Worm (Caenorhabditis elegans) whole organism, L2 larva: ENCODE results near the gene lgc-56.

Experiments
- C34F6.9 ChIP-seq: fragments of 150-350 bp; optimal IDR thresholded peaks from 2 replicates; lab custom pipeline; 2014; ENCODE audit warnings: missing biosample characterization, missing genetic modification characterization
- F13H6.1 ChIP-seq: sonication (generic microtip); optimal IDR thresholded peaks from 2 replicates; lab custom pipeline; 2016; ENCODE audit warnings: missing genetic modification characterization, missing compliant biosample characterization
- R02D3.7 ChIP-seq: fragments of 150-350 bp; optimal IDR thresholded peaks from 2 replicates; lab custom pipeline; 2014; ENCODE audit warnings: missing biosample characterization, missing genetic modification characterization
- Y55F3AM.14 ChIP-seq: fragments of 200-800 bp; sonication (Bioruptor generic); optimal IDR thresholded peaks from 2 replicates; lab custom pipeline; 2018; ENCODE audit warnings: mild to moderate bottlenecking, missing genetic modification characterization, missing compliant biosample characterization
- ZK546.5 ChIP-seq: sonication (generic microtip); optimal IDR thresholded peaks from 2 replicates; lab custom pipeline; 2017; ENCODE audit warnings: missing biosample characterization, missing genetic modification characterization
- alr-1 ChIP-seq: fragments of 150-350 bp; optimal IDR thresholded peaks from 2 replicates; lab custom pipeline; 2014; ENCODE audit warnings: missing biosample characterization, missing genetic modification characterization
- aly-2 ChIP-seq: fragments of 150-350 bp; optimal IDR thresholded peaks from 2 replicates; lab custom pipeline; 2014; ENCODE audit warnings: missing biosample characterization, missing genetic modification characterization
- ama-1 ChIP-seq: fragments of 150-350 bp; optimal IDR thresholded peaks from 2 replicates; lab custom pipeline; 2018; ENCODE audit warnings: inconsistent platforms
- blmp-1 ChIP-seq: sonication (generic microtip); optimal IDR thresholded peaks from 2 replicates; lab custom pipeline; 2017; ENCODE audit warnings: missing genetic modification characterization, mild to moderate bottlenecking, missing compliant biosample characterization, antibody characterized with exemption, moderate library complexity; ENCODE audit not compliant: insufficient read depth
- ceh-16 ChIP-seq: fragments of 150-350 bp; optimal IDR thresholded peaks from 2 replicates; lab custom pipeline; 2014; ENCODE audit warnings: missing biosample characterization, missing genetic modification characterization
- ceh-82 ChIP-seq: fragments of 150-350 bp; optimal IDR thresholded peaks from 2 replicates; lab custom pipeline; 2014; ENCODE audit warnings: missing biosample characterization, missing genetic modification characterization
- crh-2 ChIP-seq: sonication (generic microtip); optimal IDR thresholded peaks from 2 replicates; lab custom pipeline; 2017; ENCODE audit warnings: missing biosample characterization, missing genetic modification characterization
- dmd-4 ChIP-seq: sonication (generic microtip); optimal IDR thresholded peaks from 2 replicates; lab custom pipeline; 2017; ENCODE audit warnings: missing biosample characterization, missing genetic modification characterization
- egl-27 ChIP-seq: sonication (generic microtip); optimal IDR thresholded peaks from 3 replicates; lab custom pipeline; 2017; ENCODE audit warnings: missing biosample characterization, missing genetic modification reagents, missing genetic modification characterization
- elt-1 ChIP-seq: fragments of 150-350 bp; optimal IDR thresholded peaks from 2 replicates; lab custom pipeline; 2014; ENCODE audit warnings: missing biosample characterization, missing genetic modification characterization
- elt-3 ChIP-seq: sonication (generic microtip); optimal IDR thresholded peaks from 2 replicates; lab custom pipeline; 2017; ENCODE audit warnings: missing biosample characterization, missing genetic modification characterization
- fos-1 ChIP-seq: fragments of 150-350 bp; optimal IDR thresholded peaks from 2 replicates; lab custom pipeline; 2014; ENCODE audit warnings: missing biosample characterization, missing genetic modification characterization
- gmeb-1 ChIP-seq: fragments of 150-350 bp; optimal IDR thresholded peaks from 2 replicates; lab custom pipeline; 2014; ENCODE audit warnings: missing biosample characterization, missing genetic modification characterization
- lin-11 ChIP-seq: fragments of 150-350 bp; sonication (generic microtip); optimal IDR thresholded peaks from 2 replicates; lab custom pipeline; 2014; ENCODE audit warnings: missing biosample characterization, missing genetic modification characterization, inconsistent platforms, mixed read lengths
- lin-13 ChIP-seq: fragments of 150-350 bp; optimal IDR thresholded peaks from 2 replicates; lab custom pipeline; 2014; ENCODE audit warnings: missing biosample characterization, missing genetic modification reagents, missing genetic modification characterization
- lin-39 ChIP-seq: fragments of 150-350 bp; optimal IDR thresholded peaks from 2 replicates; lab custom pipeline; 2014; ENCODE audit warnings: missing biosample characterization, missing genetic modification reagents, missing genetic modification characterization
- lsy-2 ChIP-seq, 2 experiments: fragments of 150-350 bp in 1 of 2; sonication (generic microtip) in 1 of 2; optimal IDR thresholded peaks; 2 replicates each; lab custom pipeline; 2014 to 2017; ENCODE audit warnings: missing biosample characterization in 2 of 2, missing genetic modification characterization in 2 of 2
- mab-5 ChIP-seq: fragments of 150-350 bp; optimal IDR thresholded peaks from 2 replicates; lab custom pipeline; 2014; ENCODE audit warnings: missing biosample characterization, missing genetic modification characterization
- mbf-1 ChIP-seq: sonication (generic microtip); optimal IDR thresholded peaks from 2 replicates; lab custom pipeline; 2017; ENCODE audit warnings: missing biosample characterization, missing genetic modification characterization
- mdl-1 ChIP-seq, 2 experiments: fragments of 150-350 bp in 1 of 2; sonication (generic microtip) in 1 of 2; optimal IDR thresholded peaks; 2 replicates each; lab custom pipeline; 2017; ENCODE audit warnings: missing biosample characterization in 2 of 2, missing genetic modification characterization in 2 of 2
- nhr-10 ChIP-seq: sonication (generic microtip); optimal IDR thresholded peaks from 2 replicates; lab custom pipeline; 2017; ENCODE audit warnings: missing biosample characterization, missing genetic modification characterization
- nhr-11 ChIP-seq: fragments of 150-350 bp; optimal IDR thresholded peaks from 2 replicates; lab custom pipeline; 2014; ENCODE audit warnings: missing biosample characterization, missing genetic modification characterization
- nhr-12 ChIP-seq: fragments of 150-350 bp; optimal IDR thresholded peaks from 2 replicates; lab custom pipeline; 2014; ENCODE audit warnings: missing biosample characterization, missing genetic modification characterization
- nhr-129 ChIP-seq: fragments of 150-350 bp; optimal IDR thresholded peaks from 2 replicates; lab custom pipeline; 2014; ENCODE audit warnings: missing biosample characterization, missing genetic modification characterization
- nhr-21 ChIP-seq: fragments of 150-350 bp; optimal IDR thresholded peaks from 2 replicates; lab custom pipeline; 2014; ENCODE audit warnings: missing biosample characterization, missing genetic modification characterization
- nhr-23 ChIP-seq: fragments of 150-350 bp; optimal IDR thresholded peaks from 2 replicates; lab custom pipeline; 2014; ENCODE audit warnings: missing biosample characterization, missing genetic modification reagents, missing genetic modification characterization
- nhr-237 ChIP-seq: fragments of 150-350 bp; optimal IDR thresholded peaks from 2 replicates; lab custom pipeline; 2014; ENCODE audit warnings: missing biosample characterization, missing genetic modification characterization
- nhr-25 ChIP-seq: fragments of 150-350 bp; sonication (generic microtip); optimal IDR thresholded peaks from 3 replicates; lab custom pipeline; 2014; ENCODE audit warnings: missing biosample characterization, missing genetic modification characterization
- nhr-6 ChIP-seq: fragments of 150-350 bp; optimal IDR thresholded peaks from 2 replicates; lab custom pipeline; 2014; ENCODE audit warnings: missing biosample characterization, missing genetic modification characterization
- nhr-77 ChIP-seq: fragments of 150-350 bp; optimal IDR thresholded peaks from 2 replicates; lab custom pipeline; 2014; ENCODE audit warnings: missing biosample characterization, missing genetic modification characterization
- peb-1 ChIP-seq: fragments of 150-350 bp; optimal IDR thresholded peaks from 2 replicates; lab custom pipeline; 2014; ENCODE audit warnings: missing biosample characterization, missing genetic modification characterization
- sem-4 ChIP-seq: fragments of 150-350 bp; optimal IDR thresholded peaks from 2 replicates; lab custom pipeline; 2014; ENCODE audit warnings: missing biosample characterization, missing genetic modification reagents, missing genetic modification characterization
- skn-1 ChIP-seq: sonication (generic microtip); optimal IDR thresholded peaks from 2 replicates; lab custom pipeline; 2017; ENCODE audit warnings: missing biosample characterization, missing genetic modification characterization
- sma-3 ChIP-seq: sonication (generic microtip); optimal IDR thresholded peaks from 2 replicates; lab custom pipeline; 2016; ENCODE audit warnings: missing genetic modification reagents, missing genetic modification characterization, missing compliant biosample characterization
- sma-9 ChIP-seq, 2 experiments: fragments of 150-350 bp in 1 of 2; sonication (generic microtip) in 1 of 2; optimal IDR thresholded peaks; 2 replicates each; lab custom pipeline; 2014 to 2016; ENCODE audit warnings: missing genetic modification characterization in 2 of 2, mild to moderate bottlenecking in 1 of 2, missing biosample characterization in 1 of 2, missing compliant biosample characterization in 1 of 2, missing genetic modification reagents in 1 of 2, moderate library complexity in 1 of 2
- snpc-4 ChIP-seq: fragments of 150-350 bp; optimal IDR thresholded peaks from 2 replicates; lab custom pipeline; 2014; ENCODE audit warnings: missing biosample characterization, missing genetic modification characterization
- unc-39 ChIP-seq: fragments of 150-350 bp; optimal IDR thresholded peaks from 2 replicates; lab custom pipeline; 2014; ENCODE audit warnings: missing biosample characterization, missing genetic modification characterization
- unc-55 ChIP-seq: fragments of 150-350 bp; sonication (generic microtip); optimal IDR thresholded peaks from 3 replicates; lab custom pipeline; 2014; ENCODE audit warnings: missing biosample characterization, missing genetic modification reagents, missing genetic modification characterization
- unc-62 ChIP-seq: fragments of 150-350 bp; optimal IDR thresholded peaks from 2 replicates; lab custom pipeline; 2014; ENCODE audit warnings: missing biosample characterization, missing genetic modification reagents, missing genetic modification characterization
- zag-1 ChIP-seq: fragments of 150-350 bp; optimal IDR thresholded peaks from 2 replicates; lab custom pipeline; 2014; ENCODE audit warnings: missing biosample characterization, missing genetic modification characterization
- ztf-1 ChIP-seq: fragments of 200-800 bp; sonication (Bioruptor generic); conservative IDR thresholded peaks from 2 replicates; pipeline ENCODE4 v1.3.6; 2022; ENCODE audit warnings: missing genetic modification characterization, missing compliant biosample characterization
- ztf-11 ChIP-seq: sonication (generic microtip); optimal IDR thresholded peaks from 2 replicates; lab custom pipeline; 2017; ENCODE audit warnings: missing biosample characterization, missing genetic modification characterization
- ztf-4 ChIP-seq: fragments of 150-350 bp; optimal IDR thresholded peaks from 2 replicates; lab custom pipeline; 2014; ENCODE audit warnings: missing biosample characterization, missing genetic modification characterization

lgc-56 gene

ce11 chrII:5178609-5179008, 48.4 kb downstream of the lgc-56 start:
- TF ChIP-seq ama-1 (lab: Kevin White, UChicago) (peak; percentile 23), peb-1 (no peak), ztf-11 (tag; lab: Kevin White, UChicago) (no peak)

- no peak for TF ChIP-seq elt-3
- no peak for TF ChIP-seq egl-27 (tag; lab: Kevin White, UChicago)
- no peak for TF ChIP-seq nhr-6
- TF ChIP-seq sem-4 (tag; lab: Kevin White, UChicago) = no peak
- no peak for TF ChIP-seq alr-1
- TF ChIP-seq nhr-21 (tag; lab: Kevin White, UChicago) = no peak
- TF ChIP-seq gmeb-1 (tag; lab: Kevin White, UChicago) = no peak
These were observed 50.1 kb downstream of the lgc-56 start for ce11 chrII:5180272-5180671.

- TF ChIP-seq nhr-21 (tag; lab: Kevin White, UChicago) (peak; percentile 34), aly-2 (tag; lab: Kevin White, UChicago) (no peak), lsy-2 (tag; optimal IDR thresholded peaks at IDR 0.05; lab: Kevin White, UChicago) (peak; percentile 18 to 74), mab-5 (tag; lab: Kevin White, UChicago) (no peak), egl-27 (tag; lab: Kevin White, UChicago) (peak; percentile 54), ztf-4 (tag; lab: Kevin White, UChicago) (no peak), nhr-25 (peak; percentile 51), nhr-237 (no peak), lin-11 (tag; lab: Kevin White, UChicago) (peak; percentile 49), unc-55 (GFP tag; lab: Kevin White, UChicago) (peak; percentile 61), ceh-82 (tag; lab: Kevin White, UChicago) (no peak), ztf-11 (tag; lab: Kevin White, UChicago) (no peak), crh-2 (tag; lab: Kevin White, UChicago) (no peak), blmp-1 (tag; lab: Kevin White, UChicago) (peak; percentile 74), skn-1 (tag; lab: Kevin White, UChicago) (no peak), gmeb-1 (tag; lab: Kevin White, UChicago) (no peak), ama-1 (lab: Kevin White, UChicago) (no peak), nhr-129 (tag; lab: Kevin White, UChicago) (peak; percentile 77), nhr-6 (no peak), sem-4 (tag; lab: Kevin White, UChicago) (peak; percentile 56), lin-13 (GFP tag; lab: Kevin White, UChicago) (peak; percentile 55), fos-1 (peak; percentile 48), dmd-4 (no peak), mbf-1 (tag; lab: Kevin White, UChicago) (no peak), zag-1 (tag; lab: Kevin White, UChicago) (peak; percentile 71), nhr-77 (tag; lab: Kevin White, UChicago) (no peak), ZK546.5 (tag; lab: Kevin White, UChicago) (peak; percentile 6), lin-39 (tag; lab: Kevin White, UChicago) (no peak), R02D3.7 (tag; lab: Kevin White, UChicago) (no peak), snpc-4 (tag; lab: Kevin White, UChicago) (peak; percentile 62), ztf-1 (GFP tag; lab: Robert Waterston, UW) (no peak), nhr-23 (tag; lab: Kevin White, UChicago) (no peak), mdl-1 (tag; optimal IDR thresholded peaks at IDR 0.05; lab: Kevin White, UChicago) (peak; percentile 75 to 85), peb-1 (no peak), nhr-12 (tag; lab: Kevin White, UChicago) (no peak), ceh-16 (tag; lab: Kevin White, UChicago) (no peak), sma-9 (GFP tag; optimal IDR thresholded peaks at IDR 0.05; lab: Kevin White, UChicago) (peak; percentile 79), sma-9 (tag; optimal IDR thresholded peaks at IDR 0.05; lab: Kevin White, UChicago) (no peak), unc-62 (GFP tag; lab: Kevin White, UChicago) (no peak), elt-1 (no peak), Y55F3AM.14 (GFP tag; lab: Kevin White, UChicago) (peak; percentile 69), elt-3 (no peak), F13H6.1 (tag; lab: Kevin White, UChicago) (peak; percentile 80), nhr-11 (tag; lab: Kevin White, UChicago) (no peak), alr-1 (no peak), C34F6.9 (tag; lab: Kevin White, UChicago) (peak; percentile 72), sma-3 (peak; percentile 22), nhr-10 (tag; lab: Kevin White, UChicago) (no peak), unc-39 (tag; lab: Kevin White, UChicago) (no peak)
- TF ChIP-seq, all 48 proteins: peak for 20
These were observed 51.3 kb downstream of the lgc-56 start for ce11 chrII:5181497-5181896.
